Worm (Caenorhabditis elegans) whole organism, midembryonic: ENCODE measurements around the gene frpr-4.

Source experiments
- T22C8.4 ChIP-seq: fragments of 200-800 bp; sonication (Bioruptor generic); IDR thresholded peaks from 2 replicates; pipeline ENCODE4 v1.3.6; 2022; ENCODE audit warnings: missing genetic modification characterization, missing compliant biosample characterization
- flt-1 ChIP-seq: fragments of 200-800 bp; sonication (Bioruptor generic); IDR thresholded peaks from 2 replicates; pipeline ENCODE4 v1.3.6; 2022; ENCODE audit warnings: missing genetic modification characterization, missing compliant biosample characterization
- klf-2 ChIP-seq: fragments of 200-800 bp; sonication (Bioruptor generic); conservative IDR thresholded peaks from 2 replicates; pipeline ENCODE4 v1.3.6; 2022; ENCODE audit warnings: missing genetic modification reagents, missing genetic modification characterization, missing compliant biosample characterization

DNA sequence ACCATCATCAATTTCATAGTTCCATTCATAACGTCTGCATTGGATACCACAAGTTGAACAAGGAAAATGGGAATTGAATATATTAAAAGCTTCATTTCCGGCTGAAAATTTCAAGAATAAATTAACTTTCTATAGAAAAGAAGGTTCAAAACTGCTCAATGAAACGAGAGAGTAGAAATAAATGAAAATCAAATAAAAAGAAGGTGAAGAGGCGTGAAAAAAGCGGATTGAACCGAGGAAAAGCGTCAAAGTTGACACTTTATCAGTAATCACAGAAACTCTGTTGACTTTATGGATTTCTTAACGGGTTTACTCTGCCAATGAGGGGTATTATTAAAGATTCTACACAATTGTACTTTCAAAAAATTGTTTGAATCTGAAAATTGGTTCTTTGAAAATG, 17.0 kb downstream of the frpr-4 start, which contains the start of gene pho-4:
- TF ChIP-seq flt-1 (GFP tag; lab: Robert Waterston, UW) (no peak), klf-2 (GFP tag; lab: Robert Waterston, UW) (no peak), T22C8.4 (GFP tag; lab: Robert Waterston, UW) (no peak)
